Fruit fly (Drosophila melanogaster) whole organism: Measurements from ENCODE around the gene CG31224.

ENCODE experiments used
- CG8478 ChIP-seq: fragments of >200 bp; optimal IDR thresholded peaks from 2 replicates; lab custom pipeline; 2018; ENCODE audit warnings: inconsistent platforms
- Dll ChIP-seq: fragments of >200 bp; optimal IDR thresholded peaks from 2 replicates; lab custom pipeline; 2017
- EcR ChIP-seq, 2 experiments: fragments of >200 bp; optimal IDR thresholded peaks; 2 replicates each; lab custom pipeline; 2017; ENCODE audit warnings: missing biosample characterization in 2 of 2, missing genetic modification characterization in 2 of 2, missing genetic modification reagents in 2 of 2
- pan ChIP-seq: fragments of >200 bp; optimal IDR thresholded peaks from 2 replicates; lab custom pipeline; 2017
- psq ChIP-seq: fragments of >200 bp; optimal IDR thresholded peaks from 2 replicates; lab custom pipeline; 2017
- usp ChIP-seq: fragments of >200 bp; optimal IDR thresholded peaks from 2 replicates; lab custom pipeline; 2017; ENCODE audit warnings: missing biosample characterization, missing genetic modification characterization, mixed read lengths

The CG31224 gene

dm6 chr3R:18641242-18641757 lies 17.8 kb downstream of the CG31224 start, which contains the start of gene CG14301:
TSS of gene CG14301 (minus strand) at chr3R:18641457.
- TF ChIP-seq psq (lab: Kevin White, UChicago) (no peak), CG8478 (lab: Kevin White, UChicago) (no peak), pan (lab: Kevin White, UChicago) (no peak), EcR (GFP tag; optimal IDR thresholded peaks at IDR 0.05; lab: Kevin White, UChicago) (no peak), usp (GFP tag; lab: Kevin White, UChicago) (no peak), Dll (lab: Kevin White, UChicago) (no peak)

DNA sequence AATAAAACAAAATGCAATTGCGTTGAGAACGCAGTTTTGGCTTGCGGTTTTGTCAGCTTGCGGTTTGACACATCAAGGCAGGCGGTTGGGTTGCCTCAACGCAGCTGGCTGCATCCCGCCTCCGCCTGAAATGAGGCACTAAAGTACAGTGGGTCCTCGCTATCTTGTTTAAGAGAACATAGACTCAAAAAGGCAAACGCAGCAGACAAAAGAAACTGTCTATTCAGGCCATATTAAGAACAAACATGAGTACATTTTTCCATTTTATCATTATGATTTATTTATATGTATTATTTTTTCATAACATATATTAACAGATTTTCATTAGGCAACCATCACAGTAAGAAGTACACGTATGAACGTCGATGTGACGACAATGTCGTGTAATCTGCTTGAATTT lies 19.4 kb downstream of the CG31224 start:
- TF ChIP-seq CG8478 (lab: Kevin White, UChicago) (no peak), psq (lab: Kevin White, UChicago) (no peak), usp (GFP tag; lab: Kevin White, UChicago) (no peak), Dll (lab: Kevin White, UChicago) (no peak), EcR (GFP tag; optimal IDR thresholded peaks at IDR 0.05; lab: Kevin White, UChicago) (no peak), pan (lab: Kevin White, UChicago) (no peak)

DNA sequence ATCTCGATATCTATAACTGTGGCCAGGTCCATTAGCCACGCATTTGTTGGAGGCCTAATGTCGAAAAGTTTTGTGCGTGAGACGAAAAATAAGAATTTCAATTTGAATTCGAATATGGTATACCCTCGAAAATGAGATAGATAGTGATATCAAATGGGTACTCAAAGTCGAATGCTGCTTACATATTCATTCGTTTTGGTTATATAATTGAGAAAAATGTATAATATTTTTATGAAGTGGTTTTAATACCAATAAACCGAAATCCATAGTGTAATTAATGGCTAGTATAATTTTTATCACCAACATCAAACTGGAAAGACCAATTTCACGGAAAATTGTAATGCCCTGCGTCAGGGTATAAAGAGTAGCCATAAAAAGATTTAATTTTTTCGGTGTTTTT lies 26.0 kb downstream of the CG31224 start:
- TF ChIP-seq psq (lab: Kevin White, UChicago) = no peak
- TF ChIP-seq CG8478 (lab: Kevin White, UChicago) = no peak
- no peak for TF ChIP-seq EcR (GFP tag; optimal IDR thresholded peaks at IDR 0.05; lab: Kevin White, UChicago)
- TF ChIP-seq Dll (lab: Kevin White, UChicago) = no peak
- TF ChIP-seq usp (GFP tag; lab: Kevin White, UChicago) = no peak
- TF ChIP-seq pan (lab: Kevin White, UChicago) = no peak

DNA sequence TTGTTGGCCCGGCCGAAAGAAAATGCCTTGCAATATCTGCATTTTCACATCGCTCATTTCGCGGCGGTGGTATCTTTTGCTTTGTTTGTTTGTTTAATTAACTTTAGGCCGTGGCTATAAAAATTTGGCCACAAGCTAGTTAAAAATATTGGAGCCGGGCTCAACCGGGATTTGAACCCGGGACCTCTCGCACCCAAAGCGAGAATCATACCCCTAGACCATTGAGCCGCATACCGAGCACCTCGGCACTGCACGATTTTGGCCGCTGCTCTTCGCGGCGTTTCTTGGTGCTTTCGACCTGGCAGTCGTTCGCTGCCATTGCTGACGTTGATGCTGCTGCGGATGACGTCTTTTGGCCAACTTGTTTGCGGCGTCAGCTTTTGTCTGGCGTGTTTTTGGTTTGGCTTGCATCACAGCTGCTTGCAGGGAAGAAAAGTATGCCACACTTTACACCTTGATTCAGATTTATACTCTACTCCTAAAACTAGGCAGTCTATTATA lies 30.7 kb downstream of the CG31224 start:
- TF ChIP-seq CG8478 (lab: Kevin White, UChicago) = no peak

- TF ChIP-seq CG8478 (lab: Kevin White, UChicago) = no peak
- TF ChIP-seq EcR (GFP tag; optimal IDR thresholded peaks at IDR 0.05; lab: Kevin White, UChicago) = no peak
- no peak for TF ChIP-seq pan (lab: Kevin White, UChicago)
- no peak for TF ChIP-seq psq (lab: Kevin White, UChicago)
- TF ChIP-seq Dll (lab: Kevin White, UChicago) = no peak
- TF ChIP-seq usp (GFP tag; lab: Kevin White, UChicago) = no peak
Observed at dm6 chr3R:18624541-18624940, 34.6 kb downstream of the CG31224 start.

- TF ChIP-seq pan (lab: Kevin White, UChicago) = no peak
- no peak for TF ChIP-seq Dll (lab: Kevin White, UChicago)
- TF ChIP-seq CG8478 (lab: Kevin White, UChicago) = no peak
- TF ChIP-seq psq (lab: Kevin White, UChicago) = no peak
- TF ChIP-seq usp (GFP tag; lab: Kevin White, UChicago) = no peak
- TF ChIP-seq EcR (GFP tag; optimal IDR thresholded peaks at IDR 0.05; lab: Kevin White, UChicago) = no peak
Observed at dm6 chr3R:18621230-18621629, 37.9 kb downstream of the CG31224 start, which contains the start of gene CG14304. TSS of gene CG14304 (minus strand) at chr3R:18621327.

dm6 chr3R:18619451-18619942 lies 39.6 kb downstream of the CG31224 start:
- TF ChIP-seq CG8478 (lab: Kevin White, UChicago) (no peak), pan (lab: Kevin White, UChicago) (no peak), EcR (GFP tag; optimal IDR thresholded peaks at IDR 0.05; lab: Kevin White, UChicago) (no peak)

- no peak for TF ChIP-seq pan (lab: Kevin White, UChicago)
- TF ChIP-seq Dll (lab: Kevin White, UChicago) = no peak
- TF ChIP-seq psq (lab: Kevin White, UChicago) = no peak
- no peak for TF ChIP-seq CG8478 (lab: Kevin White, UChicago)
- no peak for TF ChIP-seq usp (GFP tag; lab: Kevin White, UChicago)
- TF ChIP-seq EcR (GFP tag; optimal IDR thresholded peaks at IDR 0.05; lab: Kevin White, UChicago) = no peak
Observed at dm6 chr3R:18617411-18617810, 41.7 kb downstream of the CG31224 start, which contains the start of gene CG7695. TSS of gene CG7695 (minus strand) at chr3R:18617511.

DNA sequence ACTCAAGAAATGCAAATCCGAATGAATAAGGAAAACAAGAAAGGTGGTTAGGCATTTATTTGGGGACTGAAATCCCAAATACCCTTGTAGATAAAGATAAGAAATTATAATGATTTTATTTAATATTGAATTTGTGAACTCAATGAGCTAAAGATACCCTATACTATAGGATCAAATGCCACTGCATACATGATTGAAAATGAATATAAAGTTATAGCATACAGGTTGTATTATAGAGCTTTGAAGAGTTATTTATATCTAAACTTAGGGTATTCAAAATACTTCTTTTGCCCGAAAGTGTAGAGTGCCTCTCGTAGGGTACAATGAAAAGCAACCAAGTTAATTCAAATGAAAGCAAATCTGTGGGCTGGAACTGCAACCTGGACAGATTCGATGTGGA lies 43.1 kb downstream of the CG31224 start:
- no peak for TF ChIP-seq Dll (lab: Kevin White, UChicago)
